Worm (Caenorhabditis elegans): ENCODE data around the gene ztf-31.

ztf-31 gene

DNA sequence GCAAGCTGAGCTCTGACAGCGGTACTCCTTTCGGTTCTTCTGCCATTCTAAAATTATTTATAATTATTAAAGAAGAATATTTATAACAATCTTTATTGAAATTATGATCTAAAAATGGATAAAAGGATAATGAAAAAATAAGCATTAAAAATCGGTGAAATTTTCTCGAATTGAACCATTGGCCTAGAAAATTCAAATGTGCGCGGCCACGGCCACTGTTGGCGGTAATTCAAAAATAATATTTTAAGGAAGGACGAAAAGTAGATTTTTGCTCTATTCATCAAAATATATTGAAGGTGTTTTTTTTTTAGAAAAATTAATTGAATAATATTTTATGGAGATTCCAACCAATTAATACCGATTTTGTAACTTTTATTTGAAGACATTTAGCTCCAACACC is 42.3 kb upstream of the ztf-31 start, which contains the start of gene pfd-5 (continued):
- no peak for TF ChIP-seq nhr-102 (tag; optimal IDR thresholded peaks at IDR 0.05)
- no peak for TF ChIP-seq daf-8 (GFP tag; IDR thresholded peaks at IDR 0.05)
- TF ChIP-seq mes-2 (tag; optimal IDR thresholded peaks at IDR 0.05; ENCODE audit: poor library complexity, severe bottlenecking): peak; percentile 98
- TF ChIP-seq snpc-4 (tag; optimal IDR thresholded peaks at IDR 0.05): no peak
- TF ChIP-seq nhr-111 (GFP tag; optimal IDR thresholded peaks at IDR 0.05): no peak
- TF ChIP-seq pha-4 (GFP tag; IDR thresholded peaks at IDR 0.05): no peak
- TF ChIP-seq pha-4 (tag; optimal IDR thresholded peaks at IDR 0.05): no peak
- no peak for TF ChIP-seq nhr-28 (tag; optimal IDR thresholded peaks at IDR 0.05)
- peak; percentile 57 for TF ChIP-seq unc-130 (GFP tag; optimal IDR thresholded peaks at IDR 0.05)
- TF ChIP-seq Y105C5A.15 (GFP tag; IDR thresholded peaks at IDR 0.05): no peak
- no peak for TF ChIP-seq nhr-25 (tag; optimal IDR thresholded peaks at IDR 0.05; ENCODE audit: borderline replicate concordance, insufficient read depth)
- TF ChIP-seq lin-13 (GFP tag; optimal IDR thresholded peaks at IDR 0.05): no peak
- no peak for TF ChIP-seq ztf-7 (tag; optimal IDR thresholded peaks at IDR 0.05)
- TF ChIP-seq mdt-29 (GFP tag; IDR thresholded peaks at IDR 0.05): no peak
- TF ChIP-seq lsy-2 (tag; optimal IDR thresholded peaks at IDR 0.05): peak in 1 of 2 experiments; percentile 84
- no peak for TF ChIP-seq R02D3.7 (tag; optimal IDR thresholded peaks at IDR 0.05)
- no peak for TF ChIP-seq ctbp-1 (GFP tag; IDR thresholded peaks at IDR 0.05)
- no peak for TF ChIP-seq lir-3 (tag; optimal IDR thresholded peaks at IDR 0.05)
- no peak for TF ChIP-seq ZK546.5 (tag; optimal IDR thresholded peaks at IDR 0.05)
- TF ChIP-seq lin-29 (GFP tag; IDR thresholded peaks at IDR 0.05): no peak
- no peak for TF ChIP-seq skn-1 (tag; optimal IDR thresholded peaks at IDR 0.05)
- no peak for TF ChIP-seq ces-1 (GFP tag; optimal IDR thresholded peaks at IDR 0.05)
- TF ChIP-seq ZK337.2 (GFP tag; IDR thresholded peaks at IDR 0.05): no peak
- TF ChIP-seq saeg-2 (GFP tag; IDR thresholded peaks at IDR 0.05): no peak
- TF ChIP-seq nhr-237 (tag; optimal IDR thresholded peaks at IDR 0.05): no peak
- TF ChIP-seq hmg-1.1 (GFP tag; IDR thresholded peaks at IDR 0.05): no peak
- TF ChIP-seq lin-15B (tag; optimal IDR thresholded peaks at IDR 0.05): no peak
- TF ChIP-seq Y5F2A.4 (GFP tag; optimal IDR thresholded peaks at IDR 0.05): no peak
- TF ChIP-seq F37D6.2 (tag; optimal IDR thresholded peaks at IDR 0.05): no peak
- no peak for TF ChIP-seq F44E2.7 (GFP tag; IDR thresholded peaks at IDR 0.05)
- peak; percentile 22 for TF ChIP-seq dve-1 (tag; optimal IDR thresholded peaks at IDR 0.05; ENCODE audit: insufficient read depth)
- no peak for TF ChIP-seq jun-1 (tag; optimal IDR thresholded peaks at IDR 0.05)
- TF ChIP-seq unc-39 (tag; optimal IDR thresholded peaks at IDR 0.05): no peak

DNA sequence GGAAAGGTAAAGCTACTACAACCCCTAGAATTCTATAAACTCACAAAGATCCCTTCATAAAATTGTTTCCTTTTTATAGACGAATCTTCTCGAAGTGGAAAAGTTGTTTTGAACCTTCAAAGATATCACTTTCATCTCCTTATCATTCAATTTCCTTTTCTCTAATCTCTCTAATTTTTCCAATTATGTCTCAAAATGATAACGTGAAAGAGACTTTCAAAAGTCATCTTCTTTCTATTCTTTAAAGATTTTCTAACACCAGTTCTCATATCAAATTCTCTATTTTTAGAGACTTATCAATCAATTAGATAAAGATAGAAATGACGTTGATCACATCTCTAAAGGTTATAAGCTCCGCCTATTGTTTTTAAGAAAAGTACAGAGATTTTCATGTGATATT is 41.7 kb upstream of the ztf-31 start:
- TF ChIP-seq ceh-32 (tag; optimal IDR thresholded peaks at IDR 0.05; ENCODE audit: poor library complexity) (no peak), cey-2 (tag; optimal IDR thresholded peaks at IDR 0.05; ENCODE audit: borderline replicate concordance, insufficient read depth) (peak; percentile 17), mep-1 (tag; optimal IDR thresholded peaks at IDR 0.05) (peak; percentile 25), dve-1 (tag; optimal IDR thresholded peaks at IDR 0.05; ENCODE audit: insufficient read depth) (peak; percentile 17)

DNA sequence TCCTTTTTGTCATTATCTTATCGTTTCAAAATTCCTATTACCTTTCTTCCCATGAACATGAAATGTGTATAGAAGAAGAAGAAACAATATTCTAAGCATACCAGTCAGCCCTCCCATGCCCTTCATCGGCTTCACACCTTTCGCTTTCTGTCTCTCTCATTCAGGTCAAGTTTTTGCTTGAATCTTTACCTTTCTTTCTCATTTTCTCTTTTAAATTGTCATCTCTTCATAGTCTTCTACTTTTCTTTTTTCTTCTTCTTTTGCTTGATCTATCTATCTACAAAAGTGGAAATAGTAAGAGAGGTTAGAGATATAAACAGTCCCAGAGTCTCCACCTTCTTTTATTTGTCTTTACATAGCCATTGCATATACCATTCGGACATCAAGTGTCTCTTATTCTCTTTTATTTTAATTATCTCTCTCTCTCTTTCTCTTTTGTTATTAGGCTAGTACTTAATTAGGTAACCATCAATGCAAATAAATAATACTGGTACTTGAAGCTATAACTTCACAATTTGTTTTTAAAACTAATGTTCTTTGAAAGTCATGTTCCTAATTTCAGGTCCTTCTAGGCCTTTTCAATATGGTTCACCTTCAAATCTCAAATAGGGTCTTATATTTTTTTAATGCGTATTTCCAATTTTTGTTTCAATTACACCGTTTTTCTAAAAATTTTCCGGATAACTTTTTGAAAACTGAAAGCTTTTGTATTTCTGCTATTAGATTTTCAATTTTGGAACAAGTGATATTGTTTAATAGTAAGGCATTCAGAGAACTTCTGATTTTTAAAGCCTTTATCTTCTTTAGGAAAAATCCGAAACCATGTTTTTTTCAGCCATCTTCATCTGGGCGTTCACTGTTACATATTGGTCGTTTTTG is 39.5 kb upstream of the ztf-31 start, which contains the start of gene dpy-31:
TSS of gene dpy-31 (plus strand) at position 829 of the 879 bp plus-strand sequence.
- TF ChIP-seq nhr-25 (tag; optimal IDR thresholded peaks at IDR 0.05; ENCODE audit: borderline replicate concordance, insufficient read depth): peak; percentile 64
- no peak for TF ChIP-seq Y75B8A.6 (GFP tag; IDR thresholded peaks at IDR 0.05)
- no peak for TF ChIP-seq vab-7 (GFP tag; IDR thresholded peaks at IDR 0.05)
- TF ChIP-seq lsy-2 (tag; optimal IDR thresholded peaks at IDR 0.05): peak in 1 of 2 experiments; percentile 44
- no peak for TF ChIP-seq Y105C5A.15 (GFP tag; IDR thresholded peaks at IDR 0.05)
- peak; percentile 13 for TF ChIP-seq hlh-11 (tag; optimal IDR thresholded peaks at IDR 0.05)
- no peak for TF ChIP-seq lin-38 (GFP tag; IDR thresholded peaks at IDR 0.05)
- peak in 1 of 2 experiments; percentile 95 for TF ChIP-seq unc-62 (GFP tag; optimal IDR thresholded peaks at IDR 0.05 in 1 of 2)
- no peak for TF ChIP-seq unc-62 (tag; optimal IDR thresholded peaks at IDR 0.05)
- peak; percentile 6 for TF ChIP-seq nhr-10 (tag; optimal IDR thresholded peaks at IDR 0.05)
- TF ChIP-seq mep-1 (tag; optimal IDR thresholded peaks at IDR 0.05): peak; percentile 58
- TF ChIP-seq dve-1 (tag; optimal IDR thresholded peaks at IDR 0.05; ENCODE audit: insufficient read depth): peak; percentile 40
- TF ChIP-seq zip-11 (GFP tag; IDR thresholded peaks at IDR 0.05): no peak
- no peak for TF ChIP-seq ztf-7 (tag; optimal IDR thresholded peaks at IDR 0.05)
- TF ChIP-seq zfp-3 (GFP tag; conservative IDR thresholded peaks at IDR 0.05): no peak
- peak; percentile 21 for TF ChIP-seq nhr-28 (tag; optimal IDR thresholded peaks at IDR 0.05)
- TF ChIP-seq ZK337.2 (GFP tag; IDR thresholded peaks at IDR 0.05): no peak
- TF ChIP-seq tag-97 (GFP tag; IDR thresholded peaks at IDR 0.05): no peak
- TF ChIP-seq madf-5 (GFP tag; IDR thresholded peaks at IDR 0.05): no peak
